Fruit fly (Drosophila melanogaster) whole organism, adult: ENCODE data around the gene CG9518.

Experiments
- CG14711 ChIP-seq: fragments of 200-800 bp; sonication (Bioruptor generic); optimal IDR thresholded peaks from 2 replicates; lab custom pipeline; 2018; ENCODE audit warnings: missing biosample characterization, mild to moderate bottlenecking, missing genetic modification characterization, moderate library complexity
- cnc ChIP-seq, 2 experiments: fragments of >200 bp; optimal IDR thresholded peaks; 2 replicates each; lab custom pipeline; 2017
- kay ChIP-seq: fragments of 200-800 bp; sonication (Bioruptor generic); peaks from one replicate; lab custom pipeline; 2016; ENCODE audit warnings: missing biosample characterization, missing genetic modification characterization, borderline replicate concordance
- toe ChIP-seq: fragments of 200-800 bp; sonication (Bioruptor generic); optimal IDR thresholded peaks from 2 replicates; lab custom pipeline; 2016; ENCODE audit warnings: missing biosample characterization, missing genetic modification characterization

DNA sequence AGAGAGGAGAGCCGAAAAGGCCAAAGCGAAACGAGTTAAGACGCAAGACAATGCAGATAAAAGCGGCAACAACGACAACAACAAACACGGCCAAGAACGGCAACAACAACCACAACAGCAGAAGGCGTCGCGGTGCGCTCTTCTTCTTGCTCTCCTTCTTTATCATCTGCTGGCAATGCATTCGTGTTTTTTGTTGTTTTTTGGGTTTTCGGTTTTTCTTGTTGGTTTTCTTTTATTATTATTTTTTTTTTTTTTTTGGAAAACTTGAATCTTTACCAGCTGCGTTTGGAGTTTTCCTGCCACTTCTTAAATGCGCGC, 45.6 kb downstream of the CG9518 start:
- TF ChIP-seq toe (GFP tag; lab: Kevin White, UChicago) (no peak), CG14711 (tag; lab: Kevin White, UChicago) (no peak), kay (GFP tag; lab: Kevin White, UChicago) (no peak), cnc (optimal IDR thresholded peaks at IDR 0.05; lab: Kevin White, UChicago) (no peak)
